Worm (Caenorhabditis elegans) whole organism, L4 larva: ENCODE data around the gene pmk-3.

Experiments used
- F10B5.3 ChIP-seq: sonication (generic microtip); optimal IDR thresholded peaks from 2 replicates; lab custom pipeline; 2016; ENCODE audit warnings: mild to moderate bottlenecking, missing genetic modification characterization, missing compliant biosample characterization
- F37D6.2 ChIP-seq: sonication (generic microtip); optimal IDR thresholded peaks from 2 replicates; lab custom pipeline; 2016; ENCODE audit warnings: mild to moderate bottlenecking, missing genetic modification characterization, missing compliant biosample characterization
- R02D3.7 ChIP-seq: fragments of 150-350 bp; sonication (generic microtip); optimal IDR thresholded peaks from 3 replicates; lab custom pipeline; 2014; ENCODE audit warnings: missing biosample characterization, missing genetic modification characterization
- T20F7.1 ChIP-seq: fragments of 200-800 bp; sonication (Bioruptor generic); optimal IDR thresholded peaks from 2 replicates; lab custom pipeline; 2018; ENCODE audit warnings: mild to moderate bottlenecking, missing genetic modification characterization, missing compliant biosample characterization
- Y105C5A.15 ChIP-seq: fragments of 200-800 bp; sonication (Bioruptor generic); IDR thresholded peaks from 2 replicates; pipeline ENCODE4 v1.3.6; 2022; ENCODE audit warnings: missing genetic modification characterization, missing compliant biosample characterization
- Y5F2A.4 ChIP-seq: fragments of 200-800 bp; sonication (Bioruptor generic); optimal IDR thresholded peaks from 2 replicates; lab custom pipeline; 2018; ENCODE audit warnings: mild to moderate bottlenecking, missing genetic modification characterization, missing compliant biosample characterization
- aha-1 ChIP-seq: fragments of 150-350 bp; peaks from one replicate; lab custom pipeline; 2014; ENCODE audit warnings: missing biosample characterization, missing genetic modification characterization
- aly-2 ChIP-seq: sonication (generic microtip); optimal IDR thresholded peaks from 2 replicates; lab custom pipeline; 2018; ENCODE audit warnings: missing biosample characterization, missing genetic modification characterization
- arid-1 ChIP-seq: fragments of 200-800 bp; sonication (Bioruptor generic); conservative IDR thresholded peaks from 2 replicates; pipeline ENCODE4 v1.3.6; 2022; ENCODE audit warnings: missing genetic modification reagents, missing genetic modification characterization, missing compliant biosample characterization
- attf-4 ChIP-seq: sonication (generic microtip); optimal IDR thresholded peaks from 3 replicates; lab custom pipeline; 2017; ENCODE audit warnings: missing biosample characterization, missing genetic modification characterization
- ceh-20 ChIP-seq: fragments of 200-800 bp; sonication (Bioruptor generic); IDR thresholded peaks from 2 replicates; pipeline ENCODE4 v1.3.6; 2022; ENCODE audit warnings: missing genetic modification reagents, missing genetic modification characterization, missing compliant biosample characterization
- ceh-28 ChIP-seq: fragments of 150-350 bp; optimal IDR thresholded peaks from 2 replicates; lab custom pipeline; 2014; ENCODE audit warnings: missing biosample characterization, missing genetic modification reagents, missing genetic modification characterization
- ceh-44 ChIP-seq: fragments of 200-800 bp; sonication (Bioruptor generic); IDR thresholded peaks from 2 replicates; pipeline ENCODE4 v1.3.6; 2022; ENCODE audit warnings: missing genetic modification reagents, missing genetic modification characterization, missing compliant biosample characterization
- daf-12 ChIP-seq: fragments of 150-350 bp; optimal IDR thresholded peaks from 2 replicates; lab custom pipeline; 2014; ENCODE audit warnings: missing biosample characterization, missing genetic modification reagents, missing genetic modification characterization
- daf-19 ChIP-seq: fragments of 200-800 bp; sonication (Bioruptor generic); conservative IDR thresholded peaks from 2 replicates; pipeline ENCODE4 v1.3.6; 2022; ENCODE audit warnings: missing genetic modification characterization, missing compliant biosample characterization
- dmd-6 ChIP-seq: fragments of 200-800 bp; sonication (Bioruptor generic); IDR thresholded peaks from 2 replicates; pipeline ENCODE4 v1.3.6; 2022; ENCODE audit warnings: missing genetic modification reagents, missing genetic modification characterization, missing compliant biosample characterization
- egl-27 ChIP-seq: sonication (generic microtip); optimal IDR thresholded peaks from 3 replicates; lab custom pipeline; 2017; ENCODE audit warnings: missing biosample characterization, missing genetic modification reagents, missing genetic modification characterization
- gei-8 ChIP-seq: fragments of 200-800 bp; sonication (Bioruptor generic); optimal IDR thresholded peaks from 2 replicates; lab custom pipeline; 2018; ENCODE audit warnings: mild to moderate bottlenecking, missing genetic modification characterization, missing compliant biosample characterization
- hif-1 ChIP-seq, 2 experiments: sonication (generic microtip); optimal IDR thresholded peaks; 2 replicates each; lab custom pipeline; 2016 to 2017; ENCODE audit warnings: missing compliant biosample characterization in 2 of 2, missing genetic modification characterization in 2 of 2, missing genetic modification reagents in 2 of 2, missing genotype in 2 of 2, mild to moderate bottlenecking in 1 of 2
- hlh-11 ChIP-seq: fragments of 200-800 bp; sonication (Bioruptor generic); optimal IDR thresholded peaks from 2 replicates; lab custom pipeline; 2018; ENCODE audit warnings: mild to moderate bottlenecking, missing genetic modification characterization, missing compliant biosample characterization
- hlh-30 ChIP-seq: sonication (generic microtip); optimal IDR thresholded peaks from 2 replicates; lab custom pipeline; 2017; ENCODE audit warnings: antibody characterized with exemption, mild to moderate bottlenecking, missing genetic modification characterization, missing compliant biosample characterization; ENCODE audit not compliant: insufficient read depth
- hmg-1.1 ChIP-seq: fragments of 200-800 bp; sonication (Bioruptor generic); IDR thresholded peaks from 2 replicates; pipeline ENCODE4 v1.3.6; 2022; ENCODE audit warnings: missing genetic modification reagents, missing genetic modification characterization, missing compliant biosample characterization
- jun-1 ChIP-seq: fragments of 150-350 bp; optimal IDR thresholded peaks from 2 replicates; lab custom pipeline; 2014; ENCODE audit warnings: missing biosample characterization, missing genetic modification reagents, missing genetic modification characterization
- lin-1 ChIP-seq: fragments of 200-800 bp; sonication (Bioruptor generic); IDR thresholded peaks from 2 replicates; pipeline ENCODE4 v1.3.6; 2022; ENCODE audit warnings: missing genetic modification reagents, missing genetic modification characterization, missing compliant biosample characterization
- lin-13 ChIP-seq: fragments of 150-350 bp; optimal IDR thresholded peaks from 2 replicates; lab custom pipeline; 2014; ENCODE audit warnings: missing biosample characterization, missing genetic modification reagents, missing genetic modification characterization
- lin-29 ChIP-seq: fragments of 200-800 bp; sonication (Bioruptor generic); IDR thresholded peaks from 2 replicates; pipeline ENCODE4 v1.3.6; 2022; ENCODE audit warnings: missing genetic modification reagents, missing genetic modification characterization, missing compliant biosample characterization
- lin-39 ChIP-seq: fragments of 150-350 bp; optimal IDR thresholded peaks from 2 replicates; lab custom pipeline; 2014; ENCODE audit warnings: missing biosample characterization, missing genetic modification reagents, missing genetic modification characterization
- lir-3 ChIP-seq: sonication (generic microtip); optimal IDR thresholded peaks from 2 replicates; lab custom pipeline; 2016; ENCODE audit warnings: mild to moderate bottlenecking, missing genetic modification characterization, missing compliant biosample characterization
- madf-5 ChIP-seq, 2 experiments: fragments of 200-800 bp; sonication (Bioruptor generic); IDR thresholded peaks; 2 replicates each; pipeline ENCODE4 v1.3.6; 2022; ENCODE audit warnings: missing compliant biosample characterization in 2 of 2, missing genetic modification characterization in 2 of 2
- mdt-29 ChIP-seq: fragments of 200-800 bp; sonication (Bioruptor generic); IDR thresholded peaks from 2 replicates; pipeline ENCODE4 v1.3.6; 2022; ENCODE audit warnings: missing genetic modification reagents, missing genetic modification characterization, missing compliant biosample characterization
- mxl-3 ChIP-seq: fragments of 200-800 bp; sonication (Bioruptor generic); optimal IDR thresholded peaks from 2 replicates; lab custom pipeline; 2018; ENCODE audit warnings: mild to moderate bottlenecking, missing genetic modification characterization, missing compliant biosample characterization
- nhr-11 ChIP-seq: fragments of 150-350 bp; optimal IDR thresholded peaks from 2 replicates; lab custom pipeline; 2014; ENCODE audit warnings: missing biosample characterization, missing genetic modification characterization
- nhr-41 ChIP-seq: fragments of 200-800 bp; sonication (Bioruptor generic); IDR thresholded peaks from 2 replicates; pipeline ENCODE4 v1.3.6; 2022; ENCODE audit warnings: missing genetic modification reagents, missing genetic modification characterization, missing compliant biosample characterization
- nhr-42 ChIP-seq: fragments of 200-800 bp; sonication (Bioruptor generic); IDR thresholded peaks from 2 replicates; pipeline ENCODE4 v1.3.6; 2022; ENCODE audit warnings: missing genetic modification characterization, missing compliant biosample characterization
- nhr-6 ChIP-seq: fragments of 150-350 bp; optimal IDR thresholded peaks from 2 replicates; lab custom pipeline; 2014; ENCODE audit warnings: missing biosample characterization, missing genetic modification characterization
- pqm-1 ChIP-seq: sonication (generic microtip); optimal IDR thresholded peaks from 2 replicates; lab custom pipeline; 2017; ENCODE audit warnings: missing biosample characterization, missing genetic modification characterization
- saeg-2 ChIP-seq: fragments of 200-800 bp; sonication (Bioruptor generic); IDR thresholded peaks from 2 replicates; pipeline ENCODE4 v1.3.6; 2022; ENCODE audit warnings: missing genetic modification reagents, missing genetic modification characterization, missing compliant biosample characterization
- sdz-12 ChIP-seq: fragments of 200-800 bp; sonication (Bioruptor generic); optimal IDR thresholded peaks from 2 replicates; lab custom pipeline; 2018; ENCODE audit warnings: mild to moderate bottlenecking, missing genetic modification characterization, missing compliant biosample characterization
- set-16 ChIP-seq: fragments of 200-800 bp; sonication (Bioruptor generic); IDR thresholded peaks from 2 replicates; pipeline ENCODE4 v1.3.6; 2022; ENCODE audit warnings: missing genetic modification reagents, missing genetic modification characterization, missing compliant biosample characterization
- snpc-4 ChIP-seq: fragments of 150-350 bp; optimal IDR thresholded peaks from 2 replicates; lab custom pipeline; 2014; ENCODE audit warnings: missing biosample characterization, missing genetic modification characterization
- spr-3 ChIP-seq: fragments of 200-800 bp; sonication (Bioruptor generic); optimal IDR thresholded peaks from 2 replicates; lab custom pipeline; 2018; ENCODE audit warnings: mild to moderate bottlenecking, missing genetic modification characterization, missing compliant biosample characterization
- unc-130 ChIP-seq: sonication (generic microtip); optimal IDR thresholded peaks from 2 replicates; lab custom pipeline; 2016; ENCODE audit warnings: missing genetic modification reagents, missing genetic modification characterization, missing compliant biosample characterization
- unc-62 ChIP-seq, 3 experiments: fragments of 150-350 bp in 1 of 3; sonication (generic microtip); optimal IDR thresholded peaks in 2 of 3; peaks in 1 of 3; 1 replicate in 1 of 3; 2 replicates in 2 of 3; lab custom pipeline; 2014 to 2017; ENCODE audit warnings: missing biosample characterization in 3 of 3, missing genetic modification characterization in 3 of 3, missing genetic modification reagents in 3 of 3, missing genotype in 1 of 3
- vab-7 ChIP-seq: fragments of 200-800 bp; sonication (Bioruptor generic); IDR thresholded peaks from 2 replicates; pipeline ENCODE4 v1.3.6; 2022; ENCODE audit warnings: missing genetic modification reagents, missing genetic modification characterization, missing compliant biosample characterization
- zfp-3 ChIP-seq: fragments of 200-800 bp; sonication (Bioruptor generic); conservative IDR thresholded peaks from 2 replicates; pipeline ENCODE4 v1.3.6; 2022; ENCODE audit warnings: missing genetic modification reagents, missing genetic modification characterization, missing compliant biosample characterization
- zip-11 ChIP-seq: fragments of 200-800 bp; sonication (Bioruptor generic); IDR thresholded peaks from 2 replicates; pipeline ENCODE4 v1.3.6; 2022; ENCODE audit warnings: missing genetic modification characterization, missing compliant biosample characterization

The pmk-3 gene

ce11 chrIV:8170264-8170663 is 31.2 kb downstream of the pmk-3 start (continued):
- TF ChIP-seq zfp-3 (GFP tag; lab: Robert Waterston, UW) (no peak), nhr-6 (tag; lab: Kevin White, UChicago) (peak; percentile 3), vab-7 (no peak), lin-1 (GFP tag; lab: Robert Waterston, UW) (no peak), Y5F2A.4 (GFP tag; lab: Kevin White, UChicago) (no peak), saeg-2 (GFP tag; lab: Robert Waterston, UW) (no peak), snpc-4 (tag; lab: Kevin White, UChicago) (no peak), arid-1 (GFP tag; lab: Robert Waterston, UW) (no peak)

ce11 chrIV:8171376-8171775 is 32.4 kb downstream of the pmk-3 start:
- TF ChIP-seq R02D3.7 (no peak), ceh-44 (GFP tag; lab: Robert Waterston, UW) (no peak), daf-19 (no peak), aly-2 (tag; lab: Kevin White, UChicago) (no peak), sdz-12 (GFP tag; lab: Kevin White, UChicago) (no peak), egl-27 (tag; lab: Kevin White, UChicago) (no peak), nhr-42 (GFP tag; lab: Robert Waterston, UW) (no peak), gei-8 (GFP tag; lab: Kevin White, UChicago) (no peak), lin-39 (no peak), spr-3 (GFP tag; lab: Kevin White, UChicago) (no peak), hmg-1.1 (GFP tag; lab: Robert Waterston, UW) (no peak), zip-11 (GFP tag; lab: Robert Waterston, UW) (no peak)

- TF ChIP-seq set-16, result no peak
- peak in 1 of 2 experiments; percentile 13 for TF ChIP-seq unc-62 (GFP tag; optimal IDR thresholded peaks at IDR 0.05 in 1 of 2; lab: Kevin White, UChicago)
- no peak for TF ChIP-seq unc-62 (tag; optimal IDR thresholded peaks at IDR 0.05; lab: Kevin White, UChicago)
- TF ChIP-seq, all 104 proteins: peak for 1
Measured at ce11 chrIV:8173610-8174009, 34.6 kb downstream of the pmk-3 start.

- TF ChIP-seq R02D3.7 (no peak), hlh-30 (no peak), lin-13 (GFP tag; lab: Kevin White, UChicago) (no peak), mxl-3 (peak; percentile 62), lin-29 (GFP tag; lab: Robert Waterston, UW) (no peak), ceh-28 (tag; lab: Kevin White, UChicago) (no peak), jun-1 (tag; lab: Kevin White, UChicago) (no peak), T20F7.1 (no peak), lir-3 (tag; lab: Kevin White, UChicago) (no peak), F37D6.2 (tag; lab: Kevin White, UChicago) (no peak), nhr-11 (tag; lab: Kevin White, UChicago) (no peak), hlh-11 (tag; lab: Kevin White, UChicago) (peak; percentile 45), nhr-41 (GFP tag; lab: Robert Waterston, UW) (0 out of 2 replicates have a peak, but pooled peaks have one; percentile 36), pqm-1 (tag; lab: Kevin White, UChicago) (peak; percentile 90), daf-12 (tag; lab: Kevin White, UChicago) (no peak), F10B5.3 (tag; lab: Kevin White, UChicago) (no peak), madf-5 (GFP tag; IDR thresholded peaks at IDR 0.05; lab: Robert Waterston, UW) (no peak), mdt-29 (GFP tag; lab: Robert Waterston, UW) (no peak), hif-1 (tag; optimal IDR thresholded peaks at IDR 0.05; lab: Kevin White, UChicago) (no peak), dmd-6 (GFP tag; lab: Robert Waterston, UW) (peak; percentile 63), arid-1 (GFP tag; lab: Robert Waterston, UW) (no peak), nhr-42 (GFP tag; lab: Robert Waterston, UW) (no peak), unc-130 (GFP tag; lab: Kevin White, UChicago) (no peak), ceh-20 (0 out of 2 replicates have a peak, but pooled peaks have one; percentile 27), aha-1 (tag; lab: Kevin White, UChicago) (no peak), attf-4 (no peak), gei-8 (GFP tag; lab: Kevin White, UChicago) (no peak), vab-7 (no peak), Y105C5A.15 (no peak), hmg-1.1 (GFP tag; lab: Robert Waterston, UW) (no peak)
Measured at ce11 chrIV:8174792-8175191, 35.8 kb downstream of the pmk-3 start.
